Worm (Caenorhabditis elegans): ENCODE measurements around the gene C01C4.3.

Gene C01C4.3

ce11 chrX:3759820-3760219, 63.1 kb downstream of the C01C4.3 start:
- no peak for TF ChIP-seq snu-23 (GFP tag; optimal IDR thresholded peaks at IDR 0.05)
- no peak for TF ChIP-seq C34B4.2 (tag; optimal IDR thresholded peaks at IDR 0.05)
- no peak for TF ChIP-seq hlh-4 (tag; optimal IDR thresholded peaks at IDR 0.05)
- no peak for TF ChIP-seq ceh-82 (tag; optimal IDR thresholded peaks at IDR 0.05)
- no peak for TF ChIP-seq unc-30 (tag; optimal IDR thresholded peaks at IDR 0.05)
- TF ChIP-seq elt-3 (tag; optimal IDR thresholded peaks at IDR 0.05) = no peak
- TF ChIP-seq nhr-90 (tag; optimal IDR thresholded peaks at IDR 0.05; ENCODE audit: poor library complexity) = no peak
- TF ChIP-seq ceh-63 (GFP tag; optimal IDR thresholded peaks at IDR 0.05) = no peak
- no peak for TF ChIP-seq ces-1 (GFP tag; optimal IDR thresholded peaks at IDR 0.05)
- no peak for TF ChIP-seq nhr-47 (tag; optimal IDR thresholded peaks at IDR 0.05)

- TF ChIP-seq swsn-7 (tag; optimal IDR thresholded peaks at IDR 0.05) (no peak), tlp-1 (tag; optimal IDR thresholded peaks at IDR 0.05) (no peak), efl-1 (optimal IDR thresholded peaks at IDR 0.05) (no peak), efl-1 (GFP tag; optimal IDR thresholded peaks at IDR 0.05 in 1 of 2) (no peak), ztf-4 (tag; optimal IDR thresholded peaks at IDR 0.05) (no peak), C34B4.2 (tag; optimal IDR thresholded peaks at IDR 0.05) (no peak), ets-5 (GFP tag; IDR thresholded peaks at IDR 0.05) (no peak), mab-9 (GFP tag; IDR thresholded peaks at IDR 0.05) (no peak), pax-3 (tag; optimal IDR thresholded peaks at IDR 0.05) (no peak), C04F5.9 (tag; optimal IDR thresholded peaks at IDR 0.05) (no peak), irx-1 (tag; optimal IDR thresholded peaks at IDR 0.05) (no peak), C16A3.4 (tag; optimal IDR thresholded peaks at IDR 0.05) (no peak), fkh-10 (GFP tag; optimal IDR thresholded peaks at IDR 0.05) (no peak), mef-2 (tag; optimal IDR thresholded peaks at IDR 0.05) (no peak), unc-86 (tag; optimal IDR thresholded peaks at IDR 0.05) (no peak), hpl-2 (GFP tag; optimal IDR thresholded peaks at IDR 0.05) (no peak), ceh-90 (tag; optimal IDR thresholded peaks at IDR 0.05) (no peak), elt-3 (tag; optimal IDR thresholded peaks at IDR 0.05) (no peak), elt-2 (tag; optimal IDR thresholded peaks at IDR 0.05) (no peak), sup-37 (GFP tag; optimal IDR thresholded peaks at IDR 0.05) (no peak), lin-14 (GFP tag; optimal IDR thresholded peaks at IDR 0.05) (no peak)
Measured at ce11 chrX:3762410-3762809, 65.7 kb downstream of the C01C4.3 start, which contains the start of gene T14G12.11. Gene T14G12.11, minus strand, starts transcription at chrX:3762547.
